Fruit fly (Drosophila melanogaster): Measurements from ENCODE around the gene CG2017.

Gene CG2017

dm6 chr3R:5862032-5862641 lies at the start of gene CG2017 (continued):
- TF ChIP-seq Asciz (GFP tag; optimal IDR thresholded peaks at IDR 0.05) (no peak), MESR4 (GFP tag; optimal IDR thresholded peaks at IDR 0.05) (peak; percentile 50), CG16779 (GFP tag; IDR thresholded peaks at IDR 0.05) (no peak), NfI (GFP tag; optimal IDR thresholded peaks at IDR 0.05) (peak; percentile 69), cas (GFP tag; IDR thresholded peaks at IDR 0.05) (no peak), tgo (GFP tag; IDR thresholded peaks at IDR 0.05) (0 out of 3 replicates have a peak, but pooled peaks have one; percentile 33), sisA (GFP tag; IDR thresholded peaks at IDR 0.05) (no peak), Hr51 (GFP tag; optimal IDR thresholded peaks at IDR 0.05) (no peak), dm (GFP tag; optimal IDR thresholded peaks at IDR 0.05) (peak; percentile 75), CG1233 (GFP tag; optimal IDR thresholded peaks at IDR 0.05) (peak; percentile 29), CG11504 (tag; optimal IDR thresholded peaks at IDR 0.05) (peak; percentile 52), wdn (GFP tag; IDR thresholded peaks at IDR 0.05) (no peak), CG3847 (GFP tag; IDR thresholded peaks at IDR 0.05) (peak; percentile 85), fu2 (GFP tag; optimal IDR thresholded peaks at IDR 0.05) (peak; percentile 24), CG4730 (GFP tag; IDR thresholded peaks at IDR 0.05) (0 out of 2 replicates have a peak, but pooled peaks have one; percentile 17), CG4617 (GFP tag; optimal IDR thresholded peaks at IDR 0.05; ENCODE audit: borderline replicate concordance) (peak; percentile 84), CG3163 (GFP tag; optimal IDR thresholded peaks at IDR 0.05) (peak; percentile 28), CG5953 (GFP tag; IDR thresholded peaks at IDR 0.05) (no peak), CG2120 (GFP tag; optimal IDR thresholded peaks at IDR 0.05) (peak; percentile 77), chn (GFP tag; optimal IDR thresholded peaks at IDR 0.05) (peak; percentile 48), danr (GFP tag; IDR thresholded peaks at IDR 0.05) (no peak), klu (GFP tag; IDR thresholded peaks at IDR 0.05) (no peak), CG11247 (GFP tag; IDR thresholded peaks at IDR 0.05) (no peak), ato (GFP tag; IDR thresholded peaks at IDR 0.05; ENCODE audit: partially characterized antibody) (no peak), CG1024 (GFP tag; IDR thresholded peaks at IDR 0.05) (no peak), CG14050 (GFP tag; IDR thresholded peaks at IDR 0.05) (peak; percentile 26; the same call in 1 of the 3 replicates), CG9215 (GFP tag; IDR thresholded peaks at IDR 0.05) (0 out of 2 replicates have a peak, but pooled peaks have one; percentile 6), NC2α (GFP tag; optimal IDR thresholded peaks at IDR 0.05) (peak; percentile 35), Elba2 (GFP tag; optimal IDR thresholded peaks at IDR 0.05) (no peak), lab (GFP tag; optimal IDR thresholded peaks at IDR 0.05) (peak; percentile 57), Hr3 (GFP tag; optimal IDR thresholded peaks at IDR 0.05) (peak; percentile 44), CG17328 (GFP tag; IDR thresholded peaks at IDR 0.05) (no peak), pb (GFP tag; optimal IDR thresholded peaks at IDR 0.05) (peak; percentile 8), pzg (GFP tag; optimal IDR thresholded peaks at IDR 0.05) (peak; percentile 94), Mad (GFP tag; optimal IDR thresholded peaks at IDR 0.05) (peak; percentile 57), CG7928 (GFP tag; optimal IDR thresholded peaks at IDR 0.05) (peak; percentile 44), MBD-R2 (GFP tag; IDR thresholded peaks at IDR 0.05) (peak; percentile 90), Xbp1 (GFP tag; optimal IDR thresholded peaks at IDR 0.05) (peak; percentile 50), abd-A (tag; optimal IDR thresholded peaks at IDR 0.05) (peak; percentile 49), Rx (GFP tag; IDR thresholded peaks at IDR 0.05) (peak; percentile 5; the same call in 1 of the 2 replicates), CG7271 (tag; optimal IDR thresholded peaks at IDR 0.05) (no peak), CG2199 (GFP tag; IDR thresholded peaks at IDR 0.05) (peak; percentile 77; the same call in 2 of the 3 replicates), Oaz (GFP tag; IDR thresholded peaks at IDR 0.05) (no peak), GATAe (GFP tag; conservative IDR thresholded peaks at IDR 0.05) (no peak), CG2875 (GFP tag; optimal IDR thresholded peaks at IDR 0.05) (peak; percentile 15), pnt (GFP tag; optimal IDR thresholded peaks at IDR 0.05) (no peak), sob (GFP tag; IDR thresholded peaks at IDR 0.05) (peak; percentile 78), Aef1 (GFP tag; IDR thresholded peaks at IDR 0.05) (no peak), CoRest (tag; optimal IDR thresholded peaks at IDR 0.05) (peak; percentile 66), Lim3 (GFP tag; IDR thresholded peaks at IDR 0.05) (no peak), zfh2 (GFP tag; optimal IDR thresholded peaks at IDR 0.05) (peak; percentile 52)
